Worm (Caenorhabditis elegans) whole organism, L4 larva: ENCODE data around the gene cut-2.

ENCODE experiments used
- attf-4 ChIP-seq: sonication (generic microtip); optimal IDR thresholded peaks from 3 replicates; lab custom pipeline; 2017; ENCODE audit warnings: missing biosample characterization, missing genetic modification characterization
- ceh-20 ChIP-seq: fragments of 200-800 bp; sonication (Bioruptor generic); IDR thresholded peaks from 2 replicates; pipeline ENCODE4 v1.3.6; 2022; ENCODE audit warnings: missing genetic modification reagents, missing genetic modification characterization, missing compliant biosample characterization
- ceh-82 ChIP-seq: sonication (generic microtip); optimal IDR thresholded peaks from 2 replicates; lab custom pipeline; 2017; ENCODE audit warnings: missing biosample characterization, missing genetic modification characterization
- ctbp-1 ChIP-seq: fragments of 200-800 bp; sonication (Bioruptor generic); IDR thresholded peaks from 2 replicates; pipeline ENCODE4 v1.3.6; 2022; ENCODE audit warnings: missing genetic modification reagents, missing genetic modification characterization, missing compliant biosample characterization
- dve-1 ChIP-seq: sonication (generic microtip); optimal IDR thresholded peaks from 2 replicates; lab custom pipeline; 2017; ENCODE audit warnings: antibody characterized with exemption, mild to moderate bottlenecking, missing genetic modification characterization, missing compliant biosample characterization; ENCODE audit not compliant: insufficient read depth
- lin-13 ChIP-seq: fragments of 150-350 bp; optimal IDR thresholded peaks from 2 replicates; lab custom pipeline; 2014; ENCODE audit warnings: missing biosample characterization, missing genetic modification reagents, missing genetic modification characterization
- nhr-11 ChIP-seq: fragments of 150-350 bp; optimal IDR thresholded peaks from 2 replicates; lab custom pipeline; 2014; ENCODE audit warnings: missing biosample characterization, missing genetic modification characterization
- nhr-237 ChIP-seq: sonication (generic microtip); optimal IDR thresholded peaks from 2 replicates; lab custom pipeline; 2017; ENCODE audit warnings: missing biosample characterization, missing genetic modification characterization
- nhr-76 ChIP-seq: fragments of 150-350 bp; optimal IDR thresholded peaks from 2 replicates; lab custom pipeline; 2014; ENCODE audit warnings: missing biosample characterization, missing genetic modification characterization
- pha-4 ChIP-seq, 2 experiments: fragments of 150-350 bp in 1 of 2; fragments of 200-800 bp in 1 of 2; sonication (Bioruptor generic) in 1 of 2; IDR thresholded peaks in 1 of 2; optimal IDR thresholded peaks in 1 of 2; 2 replicates each; pipeline versions ENCODE4 v1.3.6 to Lab custom; 2014 to 2022; ENCODE audit warnings: missing genetic modification characterization in 2 of 2, missing genetic modification reagents in 2 of 2, missing biosample characterization in 1 of 2, missing compliant biosample characterization in 1 of 2
- pqm-1 ChIP-seq: sonication (generic microtip); optimal IDR thresholded peaks from 2 replicates; lab custom pipeline; 2017; ENCODE audit warnings: missing biosample characterization, missing genetic modification characterization
- unc-39 ChIP-seq: sonication (generic microtip); optimal IDR thresholded peaks from 2 replicates; lab custom pipeline; 2017; ENCODE audit warnings: missing biosample characterization, missing genetic modification characterization

ce11 chrV:13390936-13391335 is 23.8 kb upstream of the cut-2 start:
- no peak for TF ChIP-seq unc-39 (tag; lab: Kevin White, UChicago)
- TF ChIP-seq lin-13 (GFP tag; lab: Kevin White, UChicago): no peak
- no peak for TF ChIP-seq dve-1 (tag; lab: Kevin White, UChicago)
- no peak for TF ChIP-seq ceh-20 (GFP tag; lab: Robert Waterston, UW)
- TF ChIP-seq nhr-237 (tag; lab: Kevin White, UChicago): no peak
- TF ChIP-seq attf-4: no peak
- no peak for TF ChIP-seq pha-4 (GFP tag; IDR thresholded peaks at IDR 0.05; lab: Robert Waterston, UW)
- no peak for TF ChIP-seq pha-4 (tag; optimal IDR thresholded peaks at IDR 0.05; lab: Kevin White, UChicago)
- TF ChIP-seq pqm-1: no peak
- no peak for TF ChIP-seq ceh-82 (tag; lab: Kevin White, UChicago)
- TF ChIP-seq nhr-76 (tag; lab: Kevin White, UChicago): no peak
- no peak for TF ChIP-seq ctbp-1 (GFP tag; lab: Robert Waterston, UW)
- TF ChIP-seq nhr-11 (tag; lab: Kevin White, UChicago): no peak
